Worm (Caenorhabditis elegans): ENCODE data around the gene hda-5.

- TF ChIP-seq ztf-22 (GFP tag; optimal IDR thresholded peaks at IDR 0.05) (no peak), cebp-1 (GFP tag; IDR thresholded peaks at IDR 0.05) (no peak), cebp-1 (tag; optimal IDR thresholded peaks at IDR 0.05) (no peak), Y53F4B.3 (GFP tag; IDR thresholded peaks at IDR 0.05) (no peak)
These were observed 44.6 kb downstream of the hda-5 start for ce11 chrII:11843441-11843840.
